Fruit fly (Drosophila melanogaster): ENCODE results near the gene Tep4.

The Tep4 gene

DNA sequence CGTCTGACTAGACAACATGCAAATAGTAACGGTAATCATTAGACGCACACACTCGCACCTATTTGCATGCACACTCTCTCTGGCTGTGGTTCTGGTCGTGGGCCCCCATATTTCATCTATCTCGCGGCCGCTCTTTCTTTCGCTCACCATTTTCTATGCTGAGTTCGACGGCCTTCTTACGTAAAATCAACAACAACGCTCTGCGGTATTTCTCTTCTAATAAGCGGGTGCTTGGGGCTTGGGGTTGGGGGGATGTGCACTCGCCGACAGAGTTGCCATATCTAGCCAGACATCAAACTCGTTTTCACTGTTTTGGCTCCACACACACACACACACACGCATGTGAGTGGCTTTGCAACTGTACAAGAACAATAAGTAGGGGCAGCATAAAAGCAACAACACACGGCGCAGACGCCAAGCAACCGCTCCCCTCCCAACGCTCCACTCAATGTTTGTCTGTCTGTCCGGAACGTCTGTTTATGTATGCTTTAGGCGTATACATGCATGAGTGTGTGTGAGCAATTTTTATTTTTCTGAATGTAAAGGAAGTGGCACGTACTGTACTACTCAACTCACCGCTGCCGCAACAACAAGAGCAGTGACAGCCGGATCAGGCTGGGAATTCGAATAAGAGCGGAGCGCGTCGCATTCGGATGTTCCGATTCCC, 26.8 kb downstream of the Tep4 start:
- TF ChIP-seq Hr83 (GFP tag; optimal IDR thresholded peaks at IDR 0.05; ENCODE audit: poor library complexity, severe bottlenecking) (peak; percentile 81), dmrt93B (GFP tag; optimal IDR thresholded peaks at IDR 0.05) (no peak), br (GFP tag; optimal IDR thresholded peaks at IDR 0.05) (no peak), Hnf4 (GFP tag; optimal IDR thresholded peaks at IDR 0.05) (no peak), dl (GFP tag; optimal IDR thresholded peaks at IDR 0.05; ENCODE audit: insufficient read depth in 1 of 2, partially characterized antibody in 2 of 2) (peak in 1 of 2 experiments; percentile 36), Dif (GFP tag; optimal IDR thresholded peaks at IDR 0.05; ENCODE audit: partially characterized antibody) (peak; percentile 33)

DNA sequence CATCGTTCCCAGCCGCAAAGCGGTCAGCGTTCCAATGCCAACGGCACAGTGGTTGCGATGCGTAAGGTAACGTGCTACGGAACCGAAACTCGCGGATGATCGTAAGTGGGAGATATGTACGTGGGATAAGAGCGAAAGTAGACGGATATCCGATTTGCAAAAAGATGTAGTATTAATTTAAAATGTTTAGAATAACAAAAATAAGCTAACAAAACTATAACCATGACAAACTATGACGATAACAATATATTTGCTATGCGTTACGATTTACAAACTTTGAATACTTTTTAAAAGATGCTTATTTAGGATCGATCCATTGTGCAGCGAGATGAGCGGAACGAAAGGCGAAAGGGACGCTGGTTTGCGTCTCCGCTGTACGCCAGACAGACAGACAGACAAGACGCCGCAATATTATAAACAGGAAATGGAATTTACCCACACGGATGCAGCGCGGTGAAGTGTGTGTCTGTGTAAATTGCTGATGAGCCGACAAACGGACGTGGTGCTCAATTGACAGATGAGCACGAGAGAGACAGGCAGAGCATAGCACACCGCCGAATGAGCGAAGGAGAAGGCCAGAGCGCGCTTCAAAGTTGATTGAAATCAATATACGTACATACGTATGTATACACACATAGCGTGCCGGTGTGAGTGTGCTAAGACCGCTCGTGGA, 27.5 kb downstream of the Tep4 start:
- peak; percentile 68 to 95 for TF ChIP-seq dl (GFP tag; optimal IDR thresholded peaks at IDR 0.05; ENCODE audit: insufficient read depth in 1 of 2, partially characterized antibody in 2 of 2)
- TF ChIP-seq dmrt93B (GFP tag; optimal IDR thresholded peaks at IDR 0.05) = peak; percentile 88
- TF ChIP-seq Myc (optimal IDR thresholded peaks at IDR 0.05) = no peak
- peak; percentile 95 for TF ChIP-seq Sp1 (GFP tag; optimal IDR thresholded peaks at IDR 0.05)
- peak; percentile 73 for TF ChIP-seq sage (GFP tag; optimal IDR thresholded peaks at IDR 0.05)
- TF ChIP-seq tai (GFP tag; optimal IDR thresholded peaks at IDR 0.05) = no peak
- peak; percentile 93 for TF ChIP-seq h (GFP tag; optimal IDR thresholded peaks at IDR 0.05)
- TF ChIP-seq Dfd (GFP tag; optimal IDR thresholded peaks at IDR 0.05) = no peak
- TF ChIP-seq foxo (GFP tag; optimal IDR thresholded peaks at IDR 0.05) = peak; percentile 23 to 95
- TF ChIP-seq CG9705 (GFP tag; optimal IDR thresholded peaks at IDR 0.05) = peak; percentile 86
- peak; percentile 72 for TF ChIP-seq dsf (GFP tag; optimal IDR thresholded peaks at IDR 0.05; ENCODE audit: borderline replicate concordance)
- TF ChIP-seq Mio (GFP tag; optimal IDR thresholded peaks at IDR 0.05) = peak; percentile 26
- no peak for TF ChIP-seq pan (optimal IDR thresholded peaks at IDR 0.05)
- TF ChIP-seq psq (GFP tag; optimal IDR thresholded peaks at IDR 0.05) = peak; percentile 87
- TF ChIP-seq Hr78 (GFP tag; optimal IDR thresholded peaks at IDR 0.05) = no peak
- no peak for TF ChIP-seq jim (GFP tag; optimal IDR thresholded peaks at IDR 0.05)
- peak; percentile 88 for TF ChIP-seq Hnf4 (GFP tag; optimal IDR thresholded peaks at IDR 0.05)
- peak; percentile 96 for TF ChIP-seq sv (GFP tag; optimal IDR thresholded peaks at IDR 0.05)
- TF ChIP-seq N (GFP tag; optimal IDR thresholded peaks at IDR 0.05) = peak; percentile 61
- TF ChIP-seq rgr (GFP tag; optimal IDR thresholded peaks at IDR 0.05) = peak; percentile 92
- TF ChIP-seq ey (GFP tag; optimal IDR thresholded peaks at IDR 0.05) = peak; percentile 94
- no peak for TF ChIP-seq CrebA (GFP tag; optimal IDR thresholded peaks at IDR 0.05; ENCODE audit: borderline replicate concordance)
- TF ChIP-seq usp (GFP tag; optimal IDR thresholded peaks at IDR 0.05) = no peak
- no peak for TF ChIP-seq Rel (GFP tag; optimal IDR thresholded peaks at IDR 0.05)
- peak; percentile 37 for TF ChIP-seq Rel (tag; optimal IDR thresholded peaks at IDR 0.05)
- TF ChIP-seq brk (GFP tag; optimal IDR thresholded peaks at IDR 0.05) = no peak
- TF ChIP-seq Jra (GFP tag; optimal IDR thresholded peaks at IDR 0.05) = peak; percentile 67
- TF ChIP-seq br (GFP tag; optimal IDR thresholded peaks at IDR 0.05) = peak; percentile 92
- TF ChIP-seq OdsH (GFP tag; optimal IDR thresholded peaks at IDR 0.05) = peak; percentile 92
- peak; percentile 78 for TF ChIP-seq CG32264 (GFP tag; optimal IDR thresholded peaks at IDR 0.05)
- TF ChIP-seq Vsx2 (GFP tag; optimal IDR thresholded peaks at IDR 0.05; ENCODE audit: partially characterized antibody) = no peak
- peak; percentile 95 for TF ChIP-seq HLH106 (tag; optimal IDR thresholded peaks at IDR 0.05)
- TF ChIP-seq fru (GFP tag; optimal IDR thresholded peaks at IDR 0.05) = peak; percentile 95
- no peak for TF ChIP-seq lola (GFP tag; optimal IDR thresholded peaks at IDR 0.05)
- TF ChIP-seq Hr83 (GFP tag; optimal IDR thresholded peaks at IDR 0.05; ENCODE audit: poor library complexity, severe bottlenecking) = peak; percentile 24
- TF ChIP-seq Abd-B (GFP tag; optimal IDR thresholded peaks at IDR 0.05) = no peak
- TF ChIP-seq woc (GFP tag; optimal IDR thresholded peaks at IDR 0.05) = peak; percentile 94
- no peak for TF ChIP-seq GATAd (GFP tag; optimal IDR thresholded peaks at IDR 0.05)
- TF ChIP-seq Dif (GFP tag; optimal IDR thresholded peaks at IDR 0.05; ENCODE audit: partially characterized antibody) = peak; percentile 90
